Fruit fly (Drosophila melanogaster): Measurements from ENCODE around the gene Ddc.

The Ddc gene

dm6 chr2L:19137494-19138360, 17.6 kb upstream of the Ddc start:
- TF ChIP-seq CG17801 (GFP tag; optimal IDR thresholded peaks at IDR 0.05; ENCODE audit: partially characterized antibody) = no peak

- TF ChIP-seq CG17801 (GFP tag; optimal IDR thresholded peaks at IDR 0.05; ENCODE audit: partially characterized antibody) = peak; percentile 66
Observed at dm6 chr2L:19136735-19137134, 16.6 kb upstream of the Ddc start.

dm6 chr2L:19135955-19136677, 16.0 kb upstream of the Ddc start:
- TF ChIP-seq CG17801 (GFP tag; optimal IDR thresholded peaks at IDR 0.05; ENCODE audit: partially characterized antibody) = no peak

dm6 chr2L:19134814-19135523, 14.9 kb upstream of the Ddc start, which contains the start of gene Polr1D:
Polr1D (minus strand) TSS chr2L:19135233.
- TF ChIP-seq CG17801 (GFP tag; optimal IDR thresholded peaks at IDR 0.05; ENCODE audit: partially characterized antibody) = no peak

dm6 chr2L:19134366-19134689, 14.2 kb upstream of the Ddc start:
- TF ChIP-seq CG17801 (GFP tag; optimal IDR thresholded peaks at IDR 0.05; ENCODE audit: partially characterized antibody) = no peak

dm6 chr2L:19133465-19134365, 13.6 kb upstream of the Ddc start, which contains the start of gene brat:
brat (plus strand) TSS chr2L:19133816.
- TF ChIP-seq CG17801 (GFP tag; optimal IDR thresholded peaks at IDR 0.05; ENCODE audit: partially characterized antibody) = peak; percentile 33

- peak; percentile 40 for TF ChIP-seq CG17801 (GFP tag; optimal IDR thresholded peaks at IDR 0.05; ENCODE audit: partially characterized antibody)
Observed at dm6 chr2L:19131905-19132402, 11.8 kb upstream of the Ddc start, which contains the start of the genes AsnRS and DCTN6-p27. AsnRS (minus strand) TSS chr2L:19131954. DCTN6-p27 (plus strand) TSS chr2L:19132323.

- TF ChIP-seq CG17801 (GFP tag; optimal IDR thresholded peaks at IDR 0.05; ENCODE audit: partially characterized antibody) = peak; percentile 62
Observed at dm6 chr2L:19126888-19127287, 6.8 kb upstream of the Ddc start.

- no peak for TF ChIP-seq CG17801 (GFP tag; optimal IDR thresholded peaks at IDR 0.05; ENCODE audit: partially characterized antibody)
Observed at dm6 chr2L:19123472-19124070, 3.5 kb upstream of the Ddc start, which contains the start of gene Phb1. Phb1 (minus strand) TSS chr2L:19123869.

dm6 chr2L:19120984-19121383, 878 bp upstream of the Ddc start:
- no peak for TF ChIP-seq CG17801 (GFP tag; optimal IDR thresholded peaks at IDR 0.05; ENCODE audit: partially characterized antibody)

dm6 chr2L:19114183-19114776, 5.8 kb downstream of the Ddc start, which contains the start of gene CG10561:
CG10561 (plus strand) TSS chr2L:19114401.
- TF ChIP-seq CG17801 (GFP tag; optimal IDR thresholded peaks at IDR 0.05; ENCODE audit: partially characterized antibody) = peak; percentile 24

dm6 chr2L:19112200-19112599, 7.9 kb downstream of the Ddc start:
- TF ChIP-seq CG17801 (GFP tag; optimal IDR thresholded peaks at IDR 0.05; ENCODE audit: partially characterized antibody) = no peak

- no peak for TF ChIP-seq CG17801 (GFP tag; optimal IDR thresholded peaks at IDR 0.05; ENCODE audit: partially characterized antibody)
Observed at dm6 chr2L:19111729-19112128, 8.4 kb downstream of the Ddc start.
